Worm (Caenorhabditis elegans): ENCODE results near the gene unc-60.

The unc-60 gene

ce11 chrV:1480841-1481240 is 6.0 kb downstream of the unc-60 start:
- peak; percentile 37 for TF ChIP-seq K12H6.12 (tag; optimal IDR thresholded peaks at IDR 0.05)
- TF ChIP-seq hlh-26 (GFP tag; conservative IDR thresholded peaks at IDR 0.05) = no peak

ce11 chrV:1481742-1482141 is 6.9 kb downstream of the unc-60 start, which contains the start of gene C38C3.4:
Gene C38C3.4, plus strand, starts transcription at chrV:1482042.
- TF ChIP-seq ZK185.1 (tag; optimal IDR thresholded peaks at IDR 0.05; ENCODE audit: poor library complexity, severe bottlenecking) = no peak
- no peak for TF ChIP-seq ztf-6 (GFP tag; IDR thresholded peaks at IDR 0.05)
- no peak for TF ChIP-seq sea-2 (GFP tag; IDR thresholded peaks at IDR 0.05)
- TF ChIP-seq nfyb-1 (GFP tag; IDR thresholded peaks at IDR 0.05) = no peak
- TF ChIP-seq chd-7 (tag; optimal IDR thresholded peaks at IDR 0.05) = no peak
- TF ChIP-seq attf-3 (GFP tag; conservative IDR thresholded peaks at IDR 0.05) = no peak
- no peak for TF ChIP-seq tbp1 (GFP tag; optimal IDR thresholded peaks at IDR 0.05)

- TF ChIP-seq nfyb-1 (GFP tag; IDR thresholded peaks at IDR 0.05) = no peak
- no peak for TF ChIP-seq nfya-2 (GFP tag; IDR thresholded peaks at IDR 0.05)
- no peak for TF ChIP-seq zfh-2 (GFP tag; conservative IDR thresholded peaks at IDR 0.05)
- TF ChIP-seq bed-2 (GFP tag; IDR thresholded peaks at IDR 0.05) = no peak
- TF ChIP-seq mes-4 (tag; optimal IDR thresholded peaks at IDR 0.05) = no peak
- TF ChIP-seq egl-18 (GFP tag; IDR thresholded peaks at IDR 0.05) = no peak
- no peak for TF ChIP-seq ets-4 (GFP tag; optimal IDR thresholded peaks at IDR 0.05)
Measured at ce11 chrV:1486031-1486430, 11.1 kb downstream of the unc-60 start.

ce11 chrV:1487262-1487661 is 12.4 kb downstream of the unc-60 start:
- TF ChIP-seq cebp-1 (GFP tag; IDR thresholded peaks at IDR 0.05) (no peak), cebp-1 (tag; optimal IDR thresholded peaks at IDR 0.05) (no peak), zim-3 (tag; optimal IDR thresholded peaks at IDR 0.05) (no peak), hlh-26 (GFP tag; conservative IDR thresholded peaks at IDR 0.05) (no peak), rec-8 (tag; optimal IDR thresholded peaks at IDR 0.05) (no peak), lsl-1 (GFP tag; optimal IDR thresholded peaks at IDR 0.05) (no peak), Y53G8AR.9 (GFP tag; conservative IDR thresholded peaks at IDR 0.05) (no peak), T07F8.4 (tag; optimal IDR thresholded peaks at IDR 0.05) (no peak)

- TF ChIP-seq hmg-1.2 (GFP tag; IDR thresholded peaks at IDR 0.05) (no peak), mxl-1 (tag; optimal IDR thresholded peaks at IDR 0.05) (no peak), let-526 (GFP tag; IDR thresholded peaks at IDR 0.05) (no peak), madf-10 (tag; optimal IDR thresholded peaks at IDR 0.05) (no peak), F10E7.11 (tag; optimal IDR thresholded peaks at IDR 0.05) (no peak), rcor-1 (GFP tag; IDR thresholded peaks at IDR 0.05) (no peak), lir-1 (GFP tag; conservative IDR thresholded peaks at IDR 0.05) (no peak), ceh-79 (tag; optimal IDR thresholded peaks at IDR 0.05) (no peak), hlh-12 (tag; optimal IDR thresholded peaks at IDR 0.05) (no peak), snpc-1.3 (tag; optimal IDR thresholded peaks at IDR 0.05; ENCODE audit: insufficient read depth) (no peak), ztf-26 (tag; optimal IDR thresholded peaks at IDR 0.05) (no peak), ceh-40 (GFP tag; IDR thresholded peaks at IDR 0.05) (no peak)
Measured at ce11 chrV:1488642-1489041, 13.8 kb downstream of the unc-60 start.

Measured in whole organism, young adult.